Fruit fly (Drosophila melanogaster) whole organism, embryonic: Measurements from ENCODE around the gene Rad60.
A peak's percentile ranks its signal among the peaks of the same experiment; 100 is the strongest.

Experiments
- Awh ChIP-seq: fragments of 200-800 bp; sonication (Bioruptor generic); IDR thresholded peaks from 2 replicates; pipeline ENCODE4, ENCODE4 v1.3.6; 2022; ENCODE audit warnings: missing biosample characterization, missing genetic modification characterization
- CG10654 ChIP-seq: fragments of 200-800 bp; sonication (Bioruptor generic); optimal IDR thresholded peaks from 2 replicates; lab custom pipeline; 2016; ENCODE audit warnings: missing biosample characterization, missing genetic modification characterization
- CG11398 ChIP-seq: fragments of 200-800 bp; sonication (Bioruptor generic); optimal IDR thresholded peaks from 2 replicates; lab custom pipeline; 2016; ENCODE audit warnings: missing biosample characterization, missing genetic modification characterization
- CG11504 ChIP-seq: fragments of 200-800 bp; sonication (Bioruptor generic); optimal IDR thresholded peaks from 3 replicates; lab custom pipeline; 2019; ENCODE audit warnings: missing biosample characterization, mild to moderate bottlenecking, missing genetic modification characterization, moderate library complexity
- CG11723 ChIP-seq: fragments of 200-800 bp; sonication (Bioruptor generic); optimal IDR thresholded peaks from 2 replicates; lab custom pipeline; 2017; ENCODE audit warnings: missing biosample characterization, mild to moderate bottlenecking, missing genetic modification characterization
- CG13296 ChIP-seq: fragments of 200-800 bp; sonication (Bioruptor generic); optimal IDR thresholded peaks from 3 replicates; lab custom pipeline; 2018; ENCODE audit warnings: missing biosample characterization, mild to moderate bottlenecking, missing genetic modification characterization
- CG13624 ChIP-seq: fragments of 200-800 bp; sonication (Bioruptor generic); optimal IDR thresholded peaks from 2 replicates; lab custom pipeline; 2016; ENCODE audit warnings: missing biosample characterization, missing genetic modification characterization
- CG14050 ChIP-seq: fragments of 200-800 bp; sonication (Bioruptor generic); IDR thresholded peaks from 3 replicates; pipeline ENCODE4 v1.3.6; 2022; ENCODE audit warnings: missing biosample characterization, missing genetic modification characterization
- CG15073 ChIP-seq: fragments of 200-800 bp; sonication (Bioruptor generic); optimal IDR thresholded peaks from 2 replicates; lab custom pipeline; 2016; ENCODE audit warnings: missing biosample characterization, missing genetic modification characterization
- CG1603 ChIP-seq: fragments of 200-800 bp; sonication (Bioruptor generic); optimal IDR thresholded peaks from 2 replicates; lab custom pipeline; 2019; ENCODE audit warnings: missing biosample characterization, mild to moderate bottlenecking, missing genetic modification characterization, moderate library complexity
- CG17829 ChIP-seq: fragments of 200-800 bp; optimal IDR thresholded peaks from 2 replicates; lab custom pipeline; 2019; ENCODE audit warnings: missing biosample characterization, mild to moderate bottlenecking, missing genetic modification characterization, moderate library complexity
- CG17912 ChIP-seq: fragments of 200-800 bp; sonication (Bioruptor generic); optimal IDR thresholded peaks from 2 replicates; lab custom pipeline; 2018; ENCODE audit warnings: missing biosample characterization, mild to moderate bottlenecking, missing genetic modification characterization
- CG18476 ChIP-seq: fragments of 200-800 bp; sonication (Bioruptor generic); optimal IDR thresholded peaks from 2 replicates; lab custom pipeline; 2016; ENCODE audit warnings: missing biosample characterization, mild to moderate bottlenecking, missing genetic modification characterization
- CG2712 ChIP-seq: fragments of 200-800 bp; optimal IDR thresholded peaks from 3 replicates; lab custom pipeline; 2019; ENCODE audit warnings: missing biosample characterization, mild to moderate bottlenecking, missing genetic modification characterization, moderate library complexity
- CG30431 ChIP-seq: fragments of 200-800 bp; sonication (Bioruptor generic); optimal IDR thresholded peaks from 2 replicates; lab custom pipeline; 2017; ENCODE audit warnings: missing biosample characterization, missing genetic modification characterization
- CG31224 ChIP-seq: fragments of 200-800 bp; sonication (Bioruptor generic); IDR thresholded peaks from 2 replicates; pipeline ENCODE4 v1.3.6; 2022; ENCODE audit warnings: missing biosample characterization, missing genetic modification characterization
- CG31365 ChIP-seq: fragments of 200-800 bp; sonication (Bioruptor generic); optimal IDR thresholded peaks from 2 replicates; lab custom pipeline; 2018; ENCODE audit warnings: missing biosample characterization, mild to moderate bottlenecking, missing genetic modification characterization
- CG32532 ChIP-seq: fragments of 200-800 bp; sonication (Bioruptor generic); IDR thresholded peaks from 2 replicates; pipeline ENCODE4 v1.3.6; 2022; ENCODE audit warnings: missing biosample characterization, missing genetic modification characterization
- CG3407 ChIP-seq: fragments of 200-800 bp; sonication (Bioruptor generic); optimal IDR thresholded peaks from 2 replicates; lab custom pipeline; 2018; ENCODE audit warnings: missing biosample characterization, mild to moderate bottlenecking, missing genetic modification characterization
- CG34224 ChIP-seq: fragments of 200-800 bp; sonication (Bioruptor generic); IDR thresholded peaks from 3 replicates; pipeline ENCODE4 v1.3.6; 2022; ENCODE audit warnings: missing biosample characterization, missing genetic modification characterization; ENCODE audit not compliant: partially characterized antibody
- CG4360 ChIP-seq: fragments of 200-800 bp; sonication (Bioruptor generic); IDR thresholded peaks from 2 replicates; pipeline ENCODE4 v1.3.6; 2022; ENCODE audit warnings: missing biosample characterization, missing genetic modification characterization
- CG4730 ChIP-seq: fragments of 200-800 bp; sonication (Bioruptor generic); IDR thresholded peaks from 2 replicates; pipeline ENCODE4 v1.3.6; 2022; ENCODE audit warnings: missing biosample characterization, missing genetic modification characterization
- CG4820 ChIP-seq: fragments of 200-800 bp; sonication (Bioruptor generic); optimal IDR thresholded peaks from 3 replicates; lab custom pipeline; 2016; ENCODE audit warnings: missing biosample characterization, missing genetic modification characterization
- CG7987 ChIP-seq: fragments of 200-800 bp; sonication (Bioruptor generic); optimal IDR thresholded peaks from 2 replicates; lab custom pipeline; 2018; ENCODE audit warnings: missing biosample characterization, mild to moderate bottlenecking, missing genetic modification characterization, moderate library complexity
- CG8359 ChIP-seq: fragments of 200-800 bp; sonication (Bioruptor generic); optimal IDR thresholded peaks from 2 replicates; lab custom pipeline; 2017; ENCODE audit warnings: missing biosample characterization, mild to moderate bottlenecking, missing genetic modification characterization, borderline replicate concordance
- CG9817 ChIP-seq: fragments of 200-800 bp; sonication (Bioruptor generic); optimal IDR thresholded peaks from 2 replicates; lab custom pipeline; 2018; ENCODE audit warnings: missing biosample characterization, mild to moderate bottlenecking, missing genetic modification characterization, moderate library complexity
- Dip3 ChIP-seq: fragments of 200-800 bp; sonication (Bioruptor generic); optimal IDR thresholded peaks from 3 replicates; lab custom pipeline; 2016; ENCODE audit warnings: missing biosample characterization, missing genetic modification characterization
- Fer2 ChIP-seq: fragments of 200-800 bp; sonication (Bioruptor generic); optimal IDR thresholded peaks from 2 replicates; lab custom pipeline; 2018; ENCODE audit warnings: missing biosample characterization, mild to moderate bottlenecking, missing genetic modification characterization, moderate library complexity
- Hr3 ChIP-seq: fragments of 200-800 bp; sonication (Bioruptor generic); optimal IDR thresholded peaks from 3 replicates; lab custom pipeline; 2016; ENCODE audit warnings: missing biosample characterization, missing genetic modification characterization
- Lhr ChIP-seq: fragments of 200-800 bp; sonication (Bioruptor generic); optimal IDR thresholded peaks from 3 replicates; lab custom pipeline; 2017; ENCODE audit warnings: mild to moderate bottlenecking, missing biosample characterization, missing genetic modification reagents, missing genetic modification characterization
- Nf-YB ChIP-seq: fragments of 200-800 bp; sonication (Bioruptor generic); optimal IDR thresholded peaks from 3 replicates; lab custom pipeline; 2019; ENCODE audit warnings: missing biosample characterization, mild to moderate bottlenecking, missing genetic modification characterization, moderate library complexity
- Rfx ChIP-seq: fragments of 200-800 bp; sonication (Bioruptor generic); IDR thresholded peaks from 2 replicates; pipeline ENCODE4 v1.3.6; 2022; ENCODE audit warnings: missing biosample characterization, missing genetic modification characterization
- Six4 ChIP-seq: fragments of 200-800 bp; sonication (Bioruptor generic); optimal IDR thresholded peaks from 2 replicates; lab custom pipeline; 2016; ENCODE audit warnings: missing biosample characterization, missing genetic modification characterization
- Xrp1 ChIP-seq: fragments of 200-800 bp; sonication (Bioruptor generic); IDR thresholded peaks from 2 replicates; pipeline ENCODE4 v1.3.6; 2022; ENCODE audit warnings: missing biosample characterization, missing genetic modification characterization
- ara ChIP-seq: fragments of 200-800 bp; sonication (Bioruptor generic); IDR thresholded peaks from 2 replicates; pipeline ENCODE4 v1.3.6; 2022; ENCODE audit warnings: missing biosample characterization, missing genetic modification characterization
- az2 ChIP-seq: fragments of 200-800 bp; sonication (Bioruptor generic); optimal IDR thresholded peaks from 3 replicates; lab custom pipeline; 2016; ENCODE audit warnings: missing biosample characterization, missing genetic modification characterization
- bcd ChIP-seq: fragments of 200-800 bp; sonication (Bioruptor generic); optimal IDR thresholded peaks from 2 replicates; lab custom pipeline; 2017; ENCODE audit warnings: missing biosample characterization, mild to moderate bottlenecking, missing genetic modification characterization
- btn ChIP-seq: fragments of 200-800 bp; sonication (Bioruptor generic); optimal IDR thresholded peaks from 2 replicates; lab custom pipeline; 2016; ENCODE audit warnings: missing biosample characterization, missing genetic modification characterization
- crp ChIP-seq, 2 experiments: fragments of 200-800 bp; sonication (Bioruptor generic); optimal IDR thresholded peaks; 2 replicates in 1 of 2; 3 replicates in 1 of 2; lab custom pipeline; 2017; ENCODE audit warnings: missing biosample characterization in 2 of 2, missing genetic modification characterization in 2 of 2, mild to moderate bottlenecking in 1 of 2, moderate library complexity in 1 of 2
- dimm ChIP-seq: fragments of 200-800 bp; sonication (Bioruptor generic); IDR thresholded peaks from 2 replicates; pipeline ENCODE4 v1.3.6; 2022; ENCODE audit warnings: missing biosample characterization, missing genetic modification characterization
- disco-r ChIP-seq: fragments of 200-800 bp; sonication (Bioruptor generic); optimal IDR thresholded peaks from 2 replicates; lab custom pipeline; 2016; ENCODE audit warnings: missing biosample characterization, missing genetic modification characterization
- exex ChIP-seq: fragments of 200-800 bp; sonication (Bioruptor generic); optimal IDR thresholded peaks from 4 replicates; lab custom pipeline; 2018; ENCODE audit warnings: missing biosample characterization, mild to moderate bottlenecking, missing genetic modification characterization, moderate library complexity
- gcm2 ChIP-seq: fragments of 200-800 bp; sonication (Bioruptor generic); optimal IDR thresholded peaks from 2 replicates; lab custom pipeline; 2016; ENCODE audit warnings: missing biosample characterization, missing genetic modification characterization
- lab ChIP-seq: fragments of 200-800 bp; sonication (Bioruptor generic); optimal IDR thresholded peaks from 3 replicates; lab custom pipeline; 2017; ENCODE audit warnings: missing biosample characterization, missing genetic modification characterization, mild to moderate bottlenecking, moderate library complexity, missing genetic modification reagents
- lbe ChIP-seq: fragments of 200-800 bp; sonication (Bioruptor generic); optimal IDR thresholded peaks from 2 replicates; lab custom pipeline; 2016; ENCODE audit warnings: missing biosample characterization, mild to moderate bottlenecking, missing genetic modification characterization
- lilli ChIP-seq: fragments of 200-800 bp; sonication (Bioruptor generic); optimal IDR thresholded peaks from 3 replicates; lab custom pipeline; 2016; ENCODE audit warnings: missing biosample characterization, missing genetic modification characterization
- mam ChIP-seq: fragments of 200-800 bp; sonication (Bioruptor generic); optimal IDR thresholded peaks from 3 replicates; lab custom pipeline; 2016; ENCODE audit warnings: missing biosample characterization, missing genetic modification characterization
- pb ChIP-seq: fragments of 200-800 bp; sonication (Bioruptor generic); optimal IDR thresholded peaks from 3 replicates; lab custom pipeline; 2016; ENCODE audit warnings: missing biosample characterization, missing genetic modification characterization
- sim ChIP-seq: fragments of 200-800 bp; sonication (Bioruptor generic); IDR thresholded peaks from 2 replicates; pipeline ENCODE4 v1.3.6; 2022; ENCODE audit warnings: missing biosample characterization, missing genetic modification characterization

Rad60 gene

DNA sequence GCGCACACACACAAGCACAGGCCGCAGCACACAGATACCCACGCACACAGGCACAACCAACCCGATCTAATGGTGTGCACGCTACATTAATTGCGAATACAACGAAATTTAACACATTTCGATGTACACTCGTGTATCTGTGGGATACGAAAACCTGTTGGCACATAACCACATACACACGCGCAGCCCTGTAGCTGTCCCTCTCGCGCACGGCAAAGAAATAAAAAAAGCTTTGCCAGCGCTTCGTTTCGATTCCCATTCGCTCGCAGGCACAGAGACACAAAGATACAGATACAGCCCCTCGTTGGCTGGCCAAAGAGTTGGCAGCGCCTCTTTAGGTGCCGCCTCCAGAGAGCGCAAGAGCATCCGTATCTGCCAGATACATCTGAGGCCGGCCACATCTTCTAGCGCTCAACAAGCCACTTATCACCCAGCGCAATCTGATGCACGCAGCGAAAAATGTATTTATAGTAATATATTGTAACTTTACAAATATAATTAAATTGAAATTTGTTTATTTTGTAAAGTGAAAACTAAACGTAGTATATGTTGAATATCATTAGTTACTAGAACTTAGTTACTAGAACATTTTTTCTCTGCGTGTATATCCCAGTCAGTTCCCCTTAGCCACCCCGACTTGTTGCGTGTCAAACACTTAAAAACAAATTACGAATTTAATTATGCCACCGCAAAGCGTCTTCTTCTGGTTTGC, 41.9 kb upstream of the Rad60 start (continued):
- TF ChIP-seq lab (GFP tag; lab: Kevin White, UChicago) (peak; percentile 45), lilli (GFP tag; lab: Kevin White, UChicago) (peak; percentile 37), CG13296 (no peak), sim (GFP tag; lab: Robert Waterston, UW) (peak; percentile 64; the same call in 1 of the 2 replicates), Dip3 (GFP tag; lab: Kevin White, UChicago) (no peak), bcd (GFP tag; lab: Kevin White, UChicago) (no peak), gcm2 (GFP tag; lab: Kevin White, UChicago) (no peak), CG30431 (GFP tag; lab: Kevin White, UChicago) (peak; percentile 7), CG31365 (no peak), CG31224 (GFP tag; lab: Robert Waterston, UW) (no peak), disco-r (GFP tag; lab: Kevin White, UChicago) (no peak), Six4 (GFP tag; lab: Kevin White, UChicago) (peak; percentile 55), Lhr (no peak), CG11398 (GFP tag; lab: Kevin White, UChicago) (no peak), crp (GFP tag; optimal IDR thresholded peaks at IDR 0.05; lab: Kevin White, UChicago) (no peak), CG17912 (no peak), CG11723 (GFP tag; lab: Kevin White, UChicago) (no peak), CG11504 (tag; lab: Kevin White, UChicago) (no peak), btn (GFP tag; lab: Kevin White, UChicago) (no peak), az2 (GFP tag; lab: Kevin White, UChicago) (peak; percentile 59), CG14050 (GFP tag; lab: Robert Waterston, UW) (peak; percentile 51; the same call in 2 of the 3 replicates), CG4820 (GFP tag; lab: Kevin White, UChicago) (peak; percentile 33), dimm (GFP tag; lab: Robert Waterston, UW) (no peak), CG8359 (GFP tag; lab: Kevin White, UChicago) (no peak), Xrp1 (GFP tag; lab: Robert Waterston, UW) (peak; percentile 89), CG13624 (no peak), Awh (GFP tag; lab: Robert Waterston, UW) (peak; percentile 16; the same call in 1 of the 2 replicates), Fer2 (tag; lab: Kevin White, UChicago) (no peak), Nf-YB (GFP tag; lab: Kevin White, UChicago) (peak; percentile 99), pb (GFP tag; lab: Kevin White, UChicago) (no peak), exex (tag; lab: Kevin White, UChicago) (peak; percentile 29), CG4360 (GFP tag; lab: Robert Waterston, UW) (no peak), lbe (GFP tag; lab: Kevin White, UChicago) (peak; percentile 40), CG1603 (peak; percentile 77), CG10654 (no peak), CG7987 (GFP tag; lab: Kevin White, UChicago) (no peak), CG32532 (0 out of 2 replicates have a peak, but pooled peaks have one; percentile 18), Hr3 (GFP tag; lab: Kevin White, UChicago) (peak; percentile 45), CG2712 (tag; lab: Kevin White, UChicago) (peak; percentile 85), CG17829 (tag; lab: Kevin White, UChicago) (peak; percentile 81), CG3407 (GFP tag; lab: Kevin White, UChicago) (peak; percentile 34), Rfx (GFP tag; lab: Robert Waterston, UW) (0 out of 2 replicates have a peak, but pooled peaks have one; percentile 5), CG9817 (tag; lab: Kevin White, UChicago) (no peak), CG18476 (GFP tag; lab: Kevin White, UChicago) (no peak), mam (GFP tag; lab: Kevin White, UChicago) (no peak), CG4730 (peak; percentile 53; the same call in 1 of the 2 replicates), CG15073 (GFP tag; lab: Kevin White, UChicago) (no peak), CG34224 (GFP tag; lab: Robert Waterston, UW) (peak; percentile 26; the same call in 1 of the 3 replicates), ara (GFP tag; lab: Robert Waterston, UW) (peak; percentile 70; the same call in 1 of the 2 replicates)
